Worm (Caenorhabditis elegans) whole organism, late embryonic: Measurements from ENCODE around the gene clec-242.

Experiments used
- C08G9.2 ChIP-seq: sonication (generic microtip); optimal IDR thresholded peaks from 2 replicates; lab custom pipeline; 2016; ENCODE audit warnings: mild to moderate bottlenecking, missing genetic modification characterization, moderate library complexity, missing compliant biosample characterization
- F13H6.1 ChIP-seq: sonication (generic microtip); optimal IDR thresholded peaks from 2 replicates; lab custom pipeline; 2016; ENCODE audit warnings: missing genetic modification characterization, missing compliant biosample characterization
- K02D7.2 ChIP-seq: sonication (generic microtip); optimal IDR thresholded peaks from 2 replicates; lab custom pipeline; 2017; ENCODE audit warnings: mild to moderate bottlenecking, missing genetic modification characterization, missing compliant biosample characterization
- T23F11.4 ChIP-seq: fragments of 200-800 bp; sonication (Bioruptor generic); optimal IDR thresholded peaks from 2 replicates; lab custom pipeline; 2018; ENCODE audit warnings: mild to moderate bottlenecking, missing genetic modification characterization, missing compliant biosample characterization
- Y22D7AL.16 ChIP-seq: sonication (generic microtip); optimal IDR thresholded peaks from 2 replicates; lab custom pipeline; 2016; ENCODE audit warnings: missing genetic modification characterization, missing compliant biosample characterization
- ahr-1 ChIP-seq: sonication (generic microtip); optimal IDR thresholded peaks from 2 replicates; lab custom pipeline; 2016; ENCODE audit warnings: missing genetic modification characterization, missing compliant biosample characterization
- ama-1 ChIP-seq: fragments of 150-350 bp; optimal IDR thresholded peaks from 2 replicates; lab custom pipeline; 2014
- ceh-14 ChIP-seq: sonication (generic microtip); optimal IDR thresholded peaks from 2 replicates; lab custom pipeline; 2016; ENCODE audit warnings: missing genotype, missing genetic modification characterization, missing compliant biosample characterization
- ceh-19 ChIP-seq: fragments of 200-800 bp; sonication (Bioruptor generic); optimal IDR thresholded peaks from 2 replicates; lab custom pipeline; 2018; ENCODE audit warnings: mild to moderate bottlenecking, missing genetic modification characterization, missing compliant biosample characterization
- ceh-2 ChIP-seq: sonication (generic microtip); optimal IDR thresholded peaks from 2 replicates; lab custom pipeline; 2016; ENCODE audit warnings: missing genotype, missing genetic modification characterization, missing compliant biosample characterization
- ceh-22 ChIP-seq: sonication (generic microtip); optimal IDR thresholded peaks from 2 replicates; lab custom pipeline; 2017; ENCODE audit warnings: missing biosample characterization, missing genetic modification characterization
- ceh-24 ChIP-seq: sonication (generic microtip); optimal IDR thresholded peaks from 2 replicates; lab custom pipeline; 2016; ENCODE audit warnings: mild to moderate bottlenecking, missing genetic modification characterization, missing compliant biosample characterization
- ceh-31 ChIP-seq: sonication (generic microtip); optimal IDR thresholded peaks from 2 replicates; lab custom pipeline; 2016; ENCODE audit warnings: missing genetic modification characterization, missing compliant biosample characterization
- ceh-34 ChIP-seq: sonication (generic microtip); optimal IDR thresholded peaks from 2 replicates; lab custom pipeline; 2016; ENCODE audit warnings: mild to moderate bottlenecking, missing genetic modification characterization, missing compliant biosample characterization
- ceh-48 ChIP-seq: sonication (generic microtip); optimal IDR thresholded peaks from 2 replicates; lab custom pipeline; 2016; ENCODE audit warnings: missing genetic modification characterization, inconsistent platforms, missing compliant biosample characterization
- ceh-6 ChIP-seq: fragments of 200-800 bp; sonication (Bioruptor generic); optimal IDR thresholded peaks from 2 replicates; lab custom pipeline; 2018; ENCODE audit warnings: mild to moderate bottlenecking, missing genetic modification characterization, missing compliant biosample characterization
- ceh-9 ChIP-seq: sonication (generic microtip); optimal IDR thresholded peaks from 2 replicates; lab custom pipeline; 2016; ENCODE audit warnings: mild to moderate bottlenecking, missing genetic modification characterization, inconsistent platforms, missing compliant biosample characterization
- che-1 ChIP-seq: sonication (generic microtip); optimal IDR thresholded peaks from 2 replicates; lab custom pipeline; 2016; ENCODE audit warnings: mild to moderate bottlenecking, missing genetic modification characterization, missing compliant biosample characterization
- dve-1 ChIP-seq: sonication (generic microtip); optimal IDR thresholded peaks from 2 replicates; lab custom pipeline; 2017; ENCODE audit warnings: antibody characterized with exemption, mild to moderate bottlenecking, missing genetic modification characterization, missing compliant biosample characterization
- elt-2 ChIP-seq: sonication (generic microtip); optimal IDR thresholded peaks from 2 replicates; lab custom pipeline; 2016; ENCODE audit warnings: missing genetic modification reagents, missing genetic modification characterization, missing compliant biosample characterization
- fax-1 ChIP-seq: sonication (generic microtip); optimal IDR thresholded peaks from 2 replicates; lab custom pipeline; 2016; ENCODE audit warnings: missing genotype, missing genetic modification characterization, missing compliant biosample characterization
- fkh-10 ChIP-seq: fragments of 150-350 bp; optimal IDR thresholded peaks from 2 replicates; lab custom pipeline; 2014; ENCODE audit warnings: missing biosample characterization, missing genetic modification reagents, missing genetic modification characterization
- fkh-6 ChIP-seq: sonication (generic microtip); optimal IDR thresholded peaks from 2 replicates; lab custom pipeline; 2016; ENCODE audit warnings: missing genetic modification characterization, missing compliant biosample characterization
- hlh-13 ChIP-seq: fragments of 200-800 bp; sonication (Bioruptor generic); optimal IDR thresholded peaks from 2 replicates; lab custom pipeline; 2018; ENCODE audit warnings: mild to moderate bottlenecking, missing genetic modification characterization, missing compliant biosample characterization
- hlh-30 ChIP-seq: sonication (generic microtip); optimal IDR thresholded peaks from 2 replicates; lab custom pipeline; 2017; ENCODE audit warnings: antibody characterized with exemption, missing genetic modification characterization, missing compliant biosample characterization; ENCODE audit not compliant: insufficient read depth
- hlh-8 ChIP-seq: sonication (generic microtip); optimal IDR thresholded peaks from 2 replicates; lab custom pipeline; 2016; ENCODE audit warnings: missing genotype, missing genetic modification characterization, missing compliant biosample characterization
- lim-6 ChIP-seq: sonication (generic microtip); optimal IDR thresholded peaks from 2 replicates; lab custom pipeline; 2016; ENCODE audit warnings: missing genetic modification characterization, missing compliant biosample characterization
- madf-2 ChIP-seq: sonication (generic microtip); optimal IDR thresholded peaks from 2 replicates; lab custom pipeline; 2017; ENCODE audit warnings: missing genetic modification characterization, missing compliant biosample characterization
- mec-3 ChIP-seq: sonication (generic microtip); optimal IDR thresholded peaks from 2 replicates; lab custom pipeline; 2016; ENCODE audit warnings: borderline replicate concordance, missing genetic modification characterization, missing compliant biosample characterization
- pha-2 ChIP-seq: sonication (generic microtip); optimal IDR thresholded peaks from 2 replicates; lab custom pipeline; 2017; ENCODE audit warnings: mild to moderate bottlenecking, missing genetic modification characterization, missing compliant biosample characterization
- pha-4 ChIP-seq: fragments of 150-350 bp; optimal IDR thresholded peaks from 2 replicates; lab custom pipeline; 2018; ENCODE audit warnings: missing biosample characterization, missing genetic modification reagents, missing genetic modification characterization
- pqm-1 ChIP-seq: sonication (generic microtip); optimal IDR thresholded peaks from 2 replicates; lab custom pipeline; 2016; ENCODE audit warnings: missing genetic modification characterization, missing compliant biosample characterization
- sdc-2 ChIP-seq: sonication (generic microtip); optimal IDR thresholded peaks from 2 replicates; lab custom pipeline; 2016; ENCODE audit warnings: missing genotype, missing genetic modification characterization, missing compliant biosample characterization
- unc-3 ChIP-seq, 2 experiments: fragments of 200-800 bp in 1 of 2; sonication (Bioruptor generic) in 1 of 2; sonication (generic microtip) in 1 of 2; conservative IDR thresholded peaks in 1 of 2; optimal IDR thresholded peaks in 1 of 2; 2 replicates each; pipeline versions ENCODE4 v1.3.6 to Lab custom; 2016 to 2022; ENCODE audit warnings: missing compliant biosample characterization in 2 of 2, missing genetic modification characterization in 2 of 2, missing genetic modification reagents in 1 of 2
- unc-42 ChIP-seq: sonication (generic microtip); optimal IDR thresholded peaks from 2 replicates; lab custom pipeline; 2016; ENCODE audit warnings: missing genotype, missing genetic modification characterization, missing compliant biosample characterization
- unc-86 ChIP-seq: sonication (generic microtip); optimal IDR thresholded peaks from 2 replicates; lab custom pipeline; 2016; ENCODE audit warnings: missing genetic modification characterization, missing compliant biosample characterization

Gene clec-242

DNA sequence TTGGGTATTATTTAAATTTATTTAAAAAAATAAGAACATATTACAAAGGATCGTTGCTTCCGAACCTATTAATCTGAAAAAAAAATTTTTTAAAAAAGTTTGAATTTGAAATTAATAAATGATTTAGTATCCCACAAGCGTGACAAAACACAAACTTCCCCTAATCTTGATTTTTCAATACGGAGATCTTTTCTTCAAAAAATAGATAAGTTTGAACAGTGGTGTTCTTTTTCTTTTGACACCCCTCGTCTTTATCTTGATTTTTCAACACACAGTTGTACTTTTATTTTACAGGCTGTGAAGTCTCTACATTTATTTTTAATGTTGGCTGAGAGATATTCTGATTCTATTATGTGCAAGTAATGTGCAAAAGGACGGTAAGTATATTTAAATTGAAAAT, 9.0 kb downstream of the clec-242 start, which contains the start of gene T19C9.10:
Gene T19C9.10 (plus strand): TSS at position 248 of the 400 bp plus-strand sequence.
- TF ChIP-seq ceh-19 (GFP tag; lab: Kevin White, UChicago): no peak

DNA sequence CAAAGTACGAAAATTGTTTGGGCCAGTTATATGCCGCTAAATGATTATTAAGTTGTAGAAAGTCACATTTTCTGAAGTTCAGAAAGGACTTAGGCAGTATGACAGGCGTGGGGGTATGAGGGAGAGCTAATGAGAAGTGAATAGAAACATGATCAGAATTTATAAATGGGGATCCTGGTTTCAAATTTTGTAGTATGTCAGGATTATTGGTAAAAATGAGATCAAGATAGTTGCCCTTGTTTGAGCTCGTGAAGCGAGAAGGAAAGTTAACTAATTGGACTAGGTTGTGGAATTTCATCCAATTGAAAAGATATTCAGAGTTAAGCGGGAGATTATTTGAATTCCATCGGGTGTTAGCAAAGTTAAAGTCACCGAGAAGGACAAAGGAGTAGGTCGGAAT, 12.9 kb downstream of the clec-242 start:
- TF ChIP-seq fax-1 (no peak), ceh-31 (no peak), madf-2 (tag; lab: Kevin White, UChicago) (no peak), Y22D7AL.16 (tag; lab: Kevin White, UChicago) (no peak), sdc-2 (tag; lab: Kevin White, UChicago) (no peak), hlh-13 (GFP tag; lab: Kevin White, UChicago) (no peak), C08G9.2 (tag; lab: Kevin White, UChicago) (no peak), mec-3 (tag; lab: Kevin White, UChicago) (no peak), elt-2 (tag; lab: Kevin White, UChicago) (no peak), ceh-22 (no peak), dve-1 (no peak), T23F11.4 (GFP tag; lab: Kevin White, UChicago) (no peak), unc-3 (GFP tag; conservative IDR thresholded peaks at IDR 0.05; lab: Robert Waterston, UW) (no peak), unc-3 (tag; optimal IDR thresholded peaks at IDR 0.05; lab: Kevin White, UChicago) (no peak)

DNA sequence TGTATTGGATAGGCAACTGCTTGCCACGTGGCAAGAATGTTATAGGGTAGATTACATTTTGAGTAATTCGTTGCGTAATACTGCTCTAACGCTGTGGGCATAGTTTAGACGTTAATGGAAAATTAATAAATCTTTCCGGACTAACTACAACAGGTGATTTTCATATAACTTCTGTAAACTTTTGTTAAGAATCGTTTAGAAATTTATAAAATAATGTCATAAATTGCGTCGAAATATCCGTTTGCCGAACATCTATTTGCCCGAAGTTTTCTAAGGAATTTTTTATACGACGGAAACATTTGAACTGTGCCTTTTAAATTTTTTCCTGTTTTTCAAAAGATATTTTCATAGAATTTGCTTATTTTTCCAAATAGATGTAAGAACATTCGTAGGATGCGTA, 19.2 kb downstream of the clec-242 start, which contains the start of gene srh-112:
Gene srh-112 (minus strand): TSS at position 101 of the 400 bp plus-strand sequence.
- no peak for TF ChIP-seq ceh-14 (tag; lab: Kevin White, UChicago)
- TF ChIP-seq hlh-30 (tag; lab: Kevin White, UChicago): no peak
- TF ChIP-seq fkh-6 (tag; lab: Kevin White, UChicago): no peak
- TF ChIP-seq unc-86 (tag; lab: Kevin White, UChicago): no peak
- TF ChIP-seq, all 69 proteins: peak for 0

- TF ChIP-seq pha-4 (no peak), hlh-8 (tag; lab: Kevin White, UChicago) (no peak), ahr-1 (tag; lab: Kevin White, UChicago) (no peak), dve-1 (no peak), hlh-13 (GFP tag; lab: Kevin White, UChicago) (no peak), sdc-2 (tag; lab: Kevin White, UChicago) (no peak), fax-1 (no peak), ceh-2 (tag; lab: Kevin White, UChicago) (no peak), pha-2 (no peak), ceh-48 (no peak), unc-42 (tag; lab: Kevin White, UChicago) (no peak), ceh-24 (tag; lab: Kevin White, UChicago) (no peak), unc-3 (GFP tag; conservative IDR thresholded peaks at IDR 0.05; lab: Robert Waterston, UW) (no peak), unc-3 (tag; optimal IDR thresholded peaks at IDR 0.05; lab: Kevin White, UChicago) (no peak), C08G9.2 (tag; lab: Kevin White, UChicago) (no peak), fkh-6 (tag; lab: Kevin White, UChicago) (no peak), F13H6.1 (tag; lab: Kevin White, UChicago) (no peak), lim-6 (tag; lab: Kevin White, UChicago) (no peak), ceh-9 (tag; lab: Kevin White, UChicago) (no peak), ceh-31 (no peak), K02D7.2 (tag; lab: Kevin White, UChicago) (no peak)
These were observed 19.9 kb downstream of the clec-242 start, which contains the start of gene scl-25 for ce11 chrV:17225389-17225788. scl-25 (plus strand) TSS chrV:17225689.

- no peak for TF ChIP-seq ceh-6 (GFP tag; lab: Kevin White, UChicago)
- TF ChIP-seq ahr-1 (tag; lab: Kevin White, UChicago): no peak
- TF ChIP-seq K02D7.2 (tag; lab: Kevin White, UChicago): no peak
- no peak for TF ChIP-seq C08G9.2 (tag; lab: Kevin White, UChicago)
- TF ChIP-seq ceh-34 (tag; lab: Kevin White, UChicago): no peak
- TF ChIP-seq fax-1: no peak
- TF ChIP-seq ama-1 (lab: Kevin White, UChicago): no peak
- no peak for TF ChIP-seq hlh-30 (tag; lab: Kevin White, UChicago)
- no peak for TF ChIP-seq pqm-1 (tag; lab: Kevin White, UChicago)
- TF ChIP-seq fkh-10 (GFP tag; lab: Kevin White, UChicago): no peak
- TF ChIP-seq che-1 (tag; lab: Kevin White, UChicago): no peak
- TF ChIP-seq pha-4: no peak
- TF ChIP-seq, all 69 proteins: peak for 0
These were observed 22.0 kb downstream of the clec-242 start, which contains the start of gene srh-252 for ce11 chrV:17223305-17223704. srh-252 (minus strand) TSS chrV:17223405.
